Fruit fly (Drosophila melanogaster) whole organism, wandering third instar larva: ENCODE data around the gene gry.

ENCODE experiments used
- Abd-B ChIP-seq: fragments of >200 bp; optimal IDR thresholded peaks from 2 replicates; lab custom pipeline; 2017; ENCODE audit warnings: missing biosample characterization, missing genetic modification characterization
- Dif ChIP-seq: fragments of 200-275, 200-300 bp; sonication (Bioruptor generic); optimal IDR thresholded peaks from 2 replicates; lab custom pipeline; 2018; ENCODE audit warnings: missing biosample characterization, missing genetic modification characterization; ENCODE audit not compliant: partially characterized antibody
- HLH106 ChIP-seq: fragments of 200-800 bp; optimal IDR thresholded peaks from 3 replicates; lab custom pipeline; 2019; ENCODE audit warnings: missing biosample characterization, mild to moderate bottlenecking, missing genetic modification characterization, moderate library complexity
- Hr78 ChIP-seq: fragments of >200 bp; optimal IDR thresholded peaks from 2 replicates; lab custom pipeline; 2017; ENCODE audit warnings: missing biosample characterization, missing genetic modification characterization
- Myc ChIP-seq: fragments of >200 bp; optimal IDR thresholded peaks from 2 replicates; lab custom pipeline; 2017
- OdsH ChIP-seq: fragments of 200-800 bp; sonication (Bioruptor generic); optimal IDR thresholded peaks from 2 replicates; lab custom pipeline; 2016; ENCODE audit warnings: missing biosample characterization, mild to moderate bottlenecking, missing genetic modification characterization
- Sp1 ChIP-seq: fragments of 200-800 bp; sonication (Bioruptor generic); optimal IDR thresholded peaks from 3 replicates; lab custom pipeline; 2019; ENCODE audit warnings: missing biosample characterization, mild to moderate bottlenecking, missing genetic modification characterization, moderate library complexity
- dl ChIP-seq, 2 experiments: fragments of 175-275, 200-275 bp in 1 of 2; fragments of 200-275 bp in 1 of 2; sonication (Bioruptor generic); optimal IDR thresholded peaks; lab custom pipeline; 2018; ENCODE audit warnings: mild to moderate bottlenecking in 2 of 2, missing biosample characterization in 2 of 2, missing genetic modification characterization in 2 of 2, moderate library complexity in 2 of 2; ENCODE audit not compliant: partially characterized antibody in 2 of 2, insufficient read depth in 1 of 2
- dsf ChIP-seq: sonication (Bioruptor generic); optimal IDR thresholded peaks from 2 replicates; lab custom pipeline; 2016; ENCODE audit warnings: missing biosample characterization, missing genetic modification characterization, borderline replicate concordance
- fru ChIP-seq: fragments of 200-800 bp; sonication (Bioruptor generic); optimal IDR thresholded peaks from 3 replicates; lab custom pipeline; 2016; ENCODE audit warnings: missing biosample characterization, mild to moderate bottlenecking, missing genetic modification characterization
- h ChIP-seq: fragments of 200-800 bp; sonication (Bioruptor generic); optimal IDR thresholded peaks from 3 replicates; lab custom pipeline; 2016; ENCODE audit warnings: missing biosample characterization, mild to moderate bottlenecking, missing genetic modification characterization
- psq ChIP-seq: fragments of 200-800 bp; sonication (Bioruptor generic); optimal IDR thresholded peaks from 3 replicates; lab custom pipeline; 2017; ENCODE audit warnings: missing biosample characterization, mild to moderate bottlenecking, missing genetic modification characterization, moderate library complexity
- sv ChIP-seq: fragments of 200-800 bp; sonication (Bioruptor generic); optimal IDR thresholded peaks from 3 replicates; lab custom pipeline; 2016; ENCODE audit warnings: missing biosample characterization, missing genetic modification characterization
- woc ChIP-seq: sonication (Bioruptor generic); optimal IDR thresholded peaks from 2 replicates; lab custom pipeline; 2016; ENCODE audit warnings: missing biosample characterization, mild to moderate bottlenecking, missing genetic modification characterization

DNA sequence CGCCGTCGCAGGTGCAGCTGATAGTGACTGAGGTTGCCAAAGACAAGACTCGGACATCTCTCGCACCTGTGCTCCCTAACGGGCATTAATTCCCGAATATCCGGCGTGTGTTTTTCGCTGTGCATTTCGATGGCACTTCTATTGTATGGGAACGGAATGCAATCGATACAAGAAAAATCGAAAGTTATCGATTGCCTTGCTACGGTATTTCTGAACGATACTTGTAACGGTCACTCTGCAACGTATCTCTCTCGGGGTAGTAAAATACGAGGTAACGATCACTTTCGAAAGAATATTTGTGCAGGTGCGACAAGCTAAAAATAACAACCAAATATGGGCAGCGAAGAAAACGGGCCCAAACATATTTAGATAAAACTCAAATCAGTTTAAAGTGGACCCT lies 33.9 kb upstream of the gry start, which contains the start of gene CG32280:
- TF ChIP-seq h (GFP tag; lab: Kevin White, UChicago) (peak; percentile 66), sv (GFP tag; lab: Kevin White, UChicago) (no peak), woc (GFP tag; lab: Kevin White, UChicago) (peak; percentile 27), dsf (GFP tag; lab: Kevin White, UChicago) (no peak), fru (GFP tag; lab: Kevin White, UChicago) (no peak), Hr78 (GFP tag; lab: Kevin White, UChicago) (no peak), Dif (GFP tag; lab: Kevin White, UChicago) (no peak), HLH106 (peak; percentile 7), psq (GFP tag; lab: Kevin White, UChicago) (no peak), dl (GFP tag; optimal IDR thresholded peaks at IDR 0.05; lab: Kevin White, UChicago; ENCODE audit: insufficient read depth in 1 of 2, partially characterized antibody in 2 of 2) (no peak), Myc (lab: Kevin White, UChicago) (no peak), Sp1 (GFP tag; lab: Kevin White, UChicago) (peak; percentile 15), Abd-B (GFP tag; lab: Kevin White, UChicago) (no peak), OdsH (GFP tag; lab: Kevin White, UChicago) (peak; percentile 6)
